Fruit fly (Drosophila melanogaster) Kc167 (cell line): ENCODE measurements around the gene CG15027.

ENCODE experiments used
- Myc ChIP-seq: fragments of >200 bp; optimal IDR thresholded peaks from 2 replicates; lab custom pipeline; 2017; ENCODE audit warnings: missing external identifiers
- Sin3A ChIP-seq: fragments of >200 bp; optimal IDR thresholded peaks from 2 replicates; lab custom pipeline; 2018; ENCODE audit warnings: missing external identifiers
- h ChIP-seq: fragments of >200 bp; optimal IDR thresholded peaks from 3 replicates; lab custom pipeline; 2018; ENCODE audit warnings: missing external identifiers
- insv ChIP-seq: fragments of >200 bp; optimal IDR thresholded peaks from 3 replicates; lab custom pipeline; 2018; ENCODE audit warnings: missing external identifiers
- psq ChIP-seq: fragments of >200 bp; optimal IDR thresholded peaks from 2 replicates; lab custom pipeline; 2017; ENCODE audit warnings: missing external identifiers
- ttk ChIP-seq: sonication (Bioruptor generic); optimal IDR thresholded peaks from 2 replicates; lab custom pipeline; 2017; ENCODE audit warnings: missing external identifiers

Gene CG15027

DNA sequence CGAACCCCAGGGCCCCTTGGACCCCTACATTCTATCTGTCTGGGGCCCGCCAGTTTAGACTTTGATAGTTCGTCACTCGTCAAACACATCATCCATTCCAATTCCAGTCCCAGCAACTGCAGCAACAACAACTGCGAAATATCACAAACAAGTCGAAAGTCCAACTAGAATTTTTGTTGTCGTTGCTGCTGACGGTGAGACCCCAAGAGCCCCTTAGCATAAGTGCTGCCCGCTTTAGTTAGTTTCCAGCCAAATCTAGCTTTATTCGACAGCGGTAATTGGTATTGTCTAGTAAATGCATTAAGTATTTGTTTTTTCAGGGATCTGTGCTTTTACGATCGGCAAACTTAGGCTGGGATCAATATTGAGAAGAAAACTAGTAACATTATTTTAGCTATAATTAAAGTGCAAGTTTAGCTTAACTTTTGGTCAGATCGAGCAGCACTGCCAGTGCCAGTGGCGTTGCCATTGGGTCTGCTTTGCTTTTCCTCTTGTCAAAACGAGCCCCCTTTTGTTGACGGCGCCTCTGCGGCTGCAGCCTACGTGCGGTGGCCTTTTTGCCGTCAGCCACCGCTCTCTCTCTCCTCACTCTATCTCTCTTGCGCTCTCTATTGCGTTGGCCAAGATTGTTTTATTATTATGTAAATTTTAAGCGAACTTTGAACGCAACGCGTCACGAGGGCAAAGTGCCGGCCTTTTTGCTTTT, 10.8 kb downstream of the CG15027 start:
- TF ChIP-seq psq (lab: Kevin White, UChicago) (no peak), Sin3A (lab: Kevin White, UChicago) (no peak), h (lab: Kevin White, UChicago) (no peak), ttk (lab: Kevin White, UChicago) (no peak), insv (lab: Kevin White, UChicago) (no peak), Myc (lab: Kevin White, UChicago) (no peak)

dm6 chrX:15070811-15071479, 14.7 kb downstream of the CG15027 start:
- no peak for TF ChIP-seq psq (lab: Kevin White, UChicago)
- no peak for TF ChIP-seq Myc (lab: Kevin White, UChicago)
- no peak for TF ChIP-seq insv (lab: Kevin White, UChicago)
- TF ChIP-seq h (lab: Kevin White, UChicago) = no peak
- no peak for TF ChIP-seq Sin3A (lab: Kevin White, UChicago)
- TF ChIP-seq ttk (lab: Kevin White, UChicago) = no peak

dm6 chrX:15070137-15070536, 15.5 kb downstream of the CG15027 start:
- TF ChIP-seq Sin3A (lab: Kevin White, UChicago) (no peak), Myc (lab: Kevin White, UChicago) (no peak), h (lab: Kevin White, UChicago) (no peak)

- TF ChIP-seq insv (lab: Kevin White, UChicago) = no peak
- TF ChIP-seq ttk (lab: Kevin White, UChicago) = no peak
- TF ChIP-seq h (lab: Kevin White, UChicago) = no peak
- no peak for TF ChIP-seq Myc (lab: Kevin White, UChicago)
Measured at dm6 chrX:15069417-15069896, 16.2 kb downstream of the CG15027 start.

DNA sequence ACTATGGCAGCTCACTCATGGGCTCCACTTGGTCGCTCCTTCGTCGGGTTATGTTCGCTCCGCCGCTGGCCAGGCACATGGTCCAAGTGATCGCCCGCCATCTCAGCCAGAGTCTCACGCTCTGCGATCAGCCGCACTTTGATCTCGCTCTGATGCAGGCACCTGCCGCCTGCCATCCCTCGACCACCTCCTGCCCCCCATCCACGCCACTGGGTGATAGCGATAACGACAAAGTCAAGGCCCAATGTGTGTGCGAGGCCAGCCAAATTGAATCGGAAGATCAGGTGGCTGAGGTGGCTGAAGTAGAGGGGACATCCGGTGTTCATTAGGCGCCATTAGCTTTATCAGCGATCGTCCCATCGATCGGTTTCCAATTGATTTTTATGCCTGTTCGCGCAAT, 17.1 kb downstream of the CG15027 start:
- no peak for TF ChIP-seq insv (lab: Kevin White, UChicago)
- TF ChIP-seq ttk (lab: Kevin White, UChicago) = no peak

DNA sequence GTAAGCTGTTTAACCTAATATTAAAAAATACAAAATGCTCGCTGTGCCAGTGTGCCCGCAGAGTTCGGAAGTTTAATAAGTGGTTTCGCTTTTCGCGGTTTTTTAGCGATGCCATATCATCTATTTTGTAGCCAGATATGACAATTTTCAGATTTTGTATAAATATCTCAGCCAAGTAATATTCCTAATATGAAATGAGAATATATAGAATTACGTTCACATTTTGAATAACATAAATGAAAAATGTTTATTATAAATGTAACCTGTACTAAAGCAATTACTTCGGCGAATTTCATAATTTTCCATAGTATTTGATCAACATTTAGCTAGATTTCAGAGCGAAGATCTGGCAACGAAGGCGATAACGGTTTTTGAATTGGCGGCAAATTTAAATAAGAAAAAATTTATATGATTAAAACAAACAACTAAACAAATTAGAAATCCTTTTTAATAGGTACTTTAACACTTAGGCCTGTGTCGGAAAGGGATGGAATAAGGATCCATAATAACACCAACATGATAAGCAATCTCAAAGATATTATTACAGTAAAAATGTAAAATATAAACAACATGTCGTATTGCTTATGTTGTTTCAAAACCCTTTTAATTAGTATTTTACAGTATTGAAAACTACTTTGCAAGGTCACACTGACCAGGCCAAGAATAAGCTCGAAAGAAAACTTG, 19.1 kb downstream of the CG15027 start, which contains the start of the genes opm and dob:
opm (minus strand) TSS at position 59 of the 684 bp plus-strand sequence.
dob (plus strand) TSS at position 634 of the 684 bp plus-strand sequence.
- TF ChIP-seq Sin3A (lab: Kevin White, UChicago) (no peak), Myc (lab: Kevin White, UChicago) (no peak), insv (lab: Kevin White, UChicago) (no peak), h (lab: Kevin White, UChicago) (no peak), psq (lab: Kevin White, UChicago) (no peak), ttk (lab: Kevin White, UChicago) (no peak)

- TF ChIP-seq Sin3A (lab: Kevin White, UChicago) = no peak
- no peak for TF ChIP-seq insv (lab: Kevin White, UChicago)
- TF ChIP-seq Myc (lab: Kevin White, UChicago) = no peak
- TF ChIP-seq h (lab: Kevin White, UChicago) = no peak
- no peak for TF ChIP-seq psq (lab: Kevin White, UChicago)
- no peak for TF ChIP-seq ttk (lab: Kevin White, UChicago)
Measured at dm6 chrX:15063404-15064062, 22.1 kb downstream of the CG15027 start, which contains the start of the genes hiw and ND-B18. hiw (minus strand) TSS chrX:15063429. ND-B18 (plus strand) TSS chrX:15063733.

- no peak for TF ChIP-seq insv (lab: Kevin White, UChicago)
- no peak for TF ChIP-seq Myc (lab: Kevin White, UChicago)
- TF ChIP-seq psq (lab: Kevin White, UChicago) = no peak
- TF ChIP-seq ttk (lab: Kevin White, UChicago) = no peak
- no peak for TF ChIP-seq h (lab: Kevin White, UChicago)
- TF ChIP-seq Sin3A (lab: Kevin White, UChicago) = no peak
Measured at dm6 chrX:15062619-15063018, 23.0 kb downstream of the CG15027 start.

dm6 chrX:15048713-15049112, 36.9 kb downstream of the CG15027 start:
- TF ChIP-seq psq (lab: Kevin White, UChicago) (no peak), Myc (lab: Kevin White, UChicago) (no peak), ttk (lab: Kevin White, UChicago) (no peak), Sin3A (lab: Kevin White, UChicago) (no peak), h (lab: Kevin White, UChicago) (no peak), insv (lab: Kevin White, UChicago) (no peak)

- TF ChIP-seq h (lab: Kevin White, UChicago) (no peak), Sin3A (lab: Kevin White, UChicago) (no peak), psq (lab: Kevin White, UChicago) (no peak), insv (lab: Kevin White, UChicago) (no peak), Myc (lab: Kevin White, UChicago) (no peak), ttk (lab: Kevin White, UChicago) (no peak)
Measured at dm6 chrX:15045608-15046007, 40.0 kb downstream of the CG15027 start.
